Worm (Caenorhabditis elegans) whole organism, dauer: Measurements from ENCODE around the gene enri-2.

ENCODE experiments used
- unc-62 ChIP-seq: sonication (generic microtip); optimal IDR thresholded peaks from 2 replicates; lab custom pipeline; 2017; ENCODE audit warnings: missing biosample characterization, missing genetic modification reagents, missing genetic modification characterization

enri-2 gene

DNA sequence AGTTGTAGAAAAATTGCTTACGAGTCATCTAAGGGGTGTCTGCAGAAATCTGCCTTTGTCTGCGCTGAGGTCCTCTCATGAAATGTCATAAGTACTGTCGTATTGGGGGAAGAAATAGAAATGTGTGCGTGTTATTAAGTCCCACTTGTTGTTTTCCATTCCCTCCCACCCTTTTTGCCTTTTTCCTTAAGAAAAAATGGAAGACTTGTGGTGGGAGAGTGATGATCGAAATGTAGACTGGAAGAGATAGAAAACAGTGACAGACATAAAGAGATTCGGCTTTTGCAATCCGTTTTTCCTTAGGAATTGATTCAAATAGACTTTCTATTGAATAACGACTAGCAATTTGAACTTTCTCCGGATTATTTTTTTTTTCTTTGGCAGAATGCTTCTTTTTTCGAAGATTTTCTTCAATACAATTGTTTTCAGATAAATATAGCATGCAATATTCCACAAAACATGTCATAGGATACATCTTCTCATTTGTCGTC, 4.1 kb downstream of the enri-2 start, which contains the start of gene ram-5:
Gene ram-5 (plus strand): TSS at position 441 of the 491 bp plus-strand sequence.
- no peak for TF ChIP-seq unc-62 (GFP tag; lab: Kevin White, UChicago)

DNA sequence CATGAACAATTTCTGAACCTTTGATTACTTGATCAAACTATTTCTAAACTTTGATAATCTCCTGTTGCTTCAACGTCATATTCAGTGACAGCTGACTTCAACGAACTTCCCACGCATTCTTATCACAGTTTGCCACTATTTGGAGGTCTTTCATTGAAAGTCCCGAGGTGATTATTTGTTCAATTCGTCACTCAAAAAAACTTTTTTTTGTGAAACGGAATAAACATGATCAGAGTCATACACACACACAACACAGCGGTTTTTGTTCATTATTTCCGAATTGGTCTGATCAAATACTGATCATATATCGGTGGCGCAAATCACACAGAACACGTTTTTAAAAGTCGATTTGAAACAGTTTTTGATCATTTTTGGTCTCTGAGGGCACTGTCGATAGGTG, 10.8 kb downstream of the enri-2 start:
- no peak for TF ChIP-seq unc-62 (GFP tag; lab: Kevin White, UChicago)

DNA sequence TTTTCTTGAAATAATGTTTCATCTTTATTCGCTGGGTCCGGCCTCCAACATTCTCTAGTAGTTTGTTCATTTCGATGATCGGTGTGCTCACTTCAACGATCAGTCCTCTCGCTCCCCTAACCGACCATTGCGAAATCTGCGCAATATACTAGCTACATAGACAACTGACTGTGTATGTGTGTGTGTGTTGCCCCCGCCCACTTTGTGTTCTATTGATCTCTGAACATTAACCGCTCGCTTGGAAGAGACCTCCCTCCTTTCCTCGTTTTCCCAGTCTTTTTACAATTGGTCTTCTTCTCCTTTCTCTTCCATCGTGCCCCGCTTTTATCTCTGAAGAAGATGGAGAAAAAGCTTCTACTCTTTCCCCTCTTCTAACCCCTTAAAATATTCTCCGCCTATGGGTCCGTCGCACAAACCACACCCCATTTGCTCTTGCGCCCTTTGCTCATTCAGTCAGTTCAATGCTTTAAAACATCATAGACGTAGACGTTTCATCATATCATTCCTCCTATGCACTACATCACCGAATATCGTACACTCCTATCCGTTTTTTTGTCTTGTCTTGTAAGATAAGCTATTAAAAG, 11.8 kb downstream of the enri-2 start:
- TF ChIP-seq unc-62 (GFP tag; lab: Kevin White, UChicago): no peak

DNA sequence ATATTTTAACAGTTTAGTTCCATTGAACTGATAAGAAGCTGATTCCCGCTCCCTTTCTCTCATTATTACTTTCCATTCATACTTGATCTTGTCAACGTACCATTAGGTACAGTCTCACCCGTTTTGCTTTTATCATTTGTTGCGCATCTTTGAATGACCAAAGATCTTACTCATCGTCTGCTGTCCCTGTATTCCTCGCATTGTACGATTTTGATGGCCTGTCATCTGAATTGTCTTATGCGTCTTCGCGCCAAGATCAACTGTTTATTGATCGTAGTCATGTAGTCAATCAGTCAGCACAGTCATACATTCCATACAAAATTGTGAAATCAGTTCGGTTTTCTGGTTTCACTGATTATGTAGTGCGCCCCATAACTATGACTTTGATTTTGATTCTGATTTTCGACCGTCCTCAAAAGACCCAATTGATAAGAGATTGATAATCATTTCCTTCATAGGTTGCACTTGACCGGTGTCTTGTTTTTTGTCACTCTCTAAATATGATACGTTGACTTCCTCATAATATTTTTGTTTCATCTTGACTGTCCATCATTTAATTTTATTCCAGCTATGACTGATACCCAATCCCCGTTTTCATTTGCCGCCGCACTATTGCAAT, 12.4 kb downstream of the enri-2 start, which contains the start of gene nhr-3:
Gene nhr-3 (plus strand): TSS at position 569 of the 619 bp plus-strand sequence.
- TF ChIP-seq unc-62 (GFP tag; lab: Kevin White, UChicago): no peak

DNA sequence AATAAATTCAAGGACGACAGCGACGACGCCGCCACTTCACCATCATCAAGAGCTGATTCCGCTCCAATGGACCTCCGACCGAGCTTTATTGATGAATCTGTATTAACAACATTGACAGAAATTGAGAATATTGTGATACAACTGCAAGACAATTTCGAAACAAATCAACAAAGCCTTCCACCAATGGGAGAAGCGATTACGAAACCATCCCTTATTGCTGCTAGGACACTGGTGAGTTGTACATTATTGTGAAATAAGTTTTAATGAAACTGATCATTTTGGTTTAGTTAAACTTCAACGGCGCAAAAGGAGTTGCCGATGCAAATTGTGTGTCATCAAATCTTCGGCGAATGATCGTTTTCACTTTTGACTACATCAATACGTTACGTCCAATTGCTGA, 13.4 kb downstream of the enri-2 start:
- TF ChIP-seq unc-62 (GFP tag; lab: Kevin White, UChicago): no peak

DNA sequence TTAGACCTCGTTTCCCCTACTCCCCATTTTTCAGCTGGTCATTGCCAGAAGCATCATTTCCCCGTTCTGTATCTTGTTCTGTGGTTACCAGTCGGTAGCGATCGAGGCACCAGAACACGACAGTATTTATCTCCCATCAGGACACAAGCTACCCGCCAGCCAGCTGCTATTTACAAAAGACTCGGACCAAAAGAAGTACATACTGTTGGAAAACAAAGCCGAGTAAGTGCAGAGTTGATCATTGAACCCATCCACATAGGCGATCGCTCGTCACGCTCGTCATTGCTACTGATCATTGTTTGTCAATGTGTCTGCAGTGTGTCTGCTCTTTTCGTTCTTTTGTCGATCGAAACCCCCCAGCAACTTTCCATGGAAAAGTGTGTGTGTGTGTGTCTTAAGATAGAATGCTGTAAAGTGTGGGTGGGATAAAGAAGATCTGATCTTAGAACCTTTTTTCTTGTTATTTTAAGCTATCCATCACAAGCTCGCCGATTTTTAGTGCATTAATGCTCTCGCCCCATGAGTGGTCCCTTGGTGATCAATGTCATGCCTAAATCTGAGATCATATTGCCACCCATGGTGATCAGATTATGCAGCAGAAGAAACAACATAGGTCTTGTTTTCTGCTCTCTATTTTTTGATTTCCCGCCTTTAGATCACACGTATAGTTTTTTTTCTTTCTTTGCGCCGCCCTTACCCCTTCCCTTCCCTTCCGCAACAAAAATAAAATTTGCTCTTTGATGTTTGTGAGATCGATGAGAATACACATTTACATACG, 14.1 kb downstream of the enri-2 start:
- no peak for TF ChIP-seq unc-62 (GFP tag; lab: Kevin White, UChicago)

DNA sequence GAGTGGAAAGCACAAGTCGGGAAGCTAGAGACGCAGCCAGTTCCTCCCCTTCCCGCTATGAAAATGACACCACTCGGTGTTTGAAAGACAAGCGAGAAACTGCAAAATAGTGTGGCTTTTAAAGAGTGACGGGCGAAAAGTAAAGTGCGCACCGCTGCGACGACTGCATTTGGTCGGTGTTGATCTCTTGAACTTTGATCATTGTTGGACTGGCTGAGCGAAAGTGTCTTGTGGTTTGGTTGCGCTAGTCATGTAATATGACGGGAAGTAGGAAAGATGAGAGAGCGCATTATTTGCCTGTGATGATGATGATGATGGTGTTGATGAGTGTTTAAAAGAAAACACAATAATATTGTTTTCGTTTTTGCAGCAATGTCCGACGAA, 14.6 kb downstream of the enri-2 start:
- TF ChIP-seq unc-62 (GFP tag; lab: Kevin White, UChicago): peak; percentile 47

DNA sequence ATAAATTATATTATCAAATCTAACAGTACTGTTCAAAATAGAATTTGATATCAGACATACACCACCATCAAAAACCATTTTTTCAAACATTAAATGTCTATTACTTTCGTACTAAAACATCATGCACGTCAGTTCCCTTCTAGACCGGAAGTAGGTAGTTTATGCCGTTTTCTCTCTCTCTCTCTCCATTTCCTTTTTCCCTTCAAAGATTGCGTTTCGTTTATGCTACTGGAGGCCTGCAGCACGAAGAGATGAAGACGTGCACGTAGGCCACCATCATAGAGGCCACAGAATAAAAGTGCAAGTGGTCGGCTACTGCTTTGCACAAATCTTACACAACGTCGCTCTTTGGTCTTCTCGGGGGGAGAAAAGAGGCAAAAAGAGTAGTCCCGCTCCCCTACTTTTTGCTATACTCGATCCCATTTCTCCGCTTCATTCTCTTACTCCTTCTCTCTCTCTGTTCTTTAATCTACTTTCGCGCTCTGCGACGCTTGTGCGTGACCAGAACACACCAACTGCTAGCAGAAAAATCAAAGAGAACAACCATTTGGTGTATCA, 15.9 kb downstream of the enri-2 start:
- TF ChIP-seq unc-62 (GFP tag; lab: Kevin White, UChicago): no peak

DNA sequence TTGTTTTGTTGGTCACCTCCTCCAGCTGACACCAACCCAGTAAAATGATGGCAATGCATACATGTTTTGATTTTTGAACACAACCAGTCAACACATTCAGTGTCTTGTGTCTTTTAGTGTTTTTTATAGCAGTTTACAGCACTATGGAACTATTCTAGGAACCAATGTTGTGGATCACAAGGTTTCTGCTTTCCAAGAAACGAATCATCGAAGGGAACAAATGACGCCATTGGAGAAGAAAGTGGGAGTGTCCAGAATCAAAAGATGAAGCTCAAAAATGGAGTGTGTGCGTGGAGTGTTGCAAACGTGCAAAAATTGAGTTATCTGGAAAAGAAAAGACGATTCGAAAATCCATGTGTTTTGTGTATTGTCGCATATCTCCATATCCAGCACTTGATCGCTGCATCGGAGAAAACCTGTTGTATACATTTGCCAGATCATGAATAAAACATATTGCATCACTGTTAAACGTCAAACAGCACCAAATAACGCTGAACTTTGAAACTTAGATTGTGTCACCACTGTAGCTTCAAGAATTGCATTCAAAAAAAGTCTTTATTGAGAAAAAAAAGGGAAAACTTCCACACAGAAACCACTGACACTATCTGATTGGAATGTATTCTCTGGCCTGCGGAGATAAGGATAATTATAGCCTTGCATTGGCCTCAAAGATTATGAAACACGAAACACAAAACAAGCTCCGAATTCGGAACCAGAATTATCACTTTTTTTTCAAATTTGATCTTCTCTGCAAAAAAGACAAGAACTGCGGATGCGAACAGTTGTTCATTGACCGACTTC, 16.8 kb downstream of the enri-2 start:
- no peak for TF ChIP-seq unc-62 (GFP tag; lab: Kevin White, UChicago)

DNA sequence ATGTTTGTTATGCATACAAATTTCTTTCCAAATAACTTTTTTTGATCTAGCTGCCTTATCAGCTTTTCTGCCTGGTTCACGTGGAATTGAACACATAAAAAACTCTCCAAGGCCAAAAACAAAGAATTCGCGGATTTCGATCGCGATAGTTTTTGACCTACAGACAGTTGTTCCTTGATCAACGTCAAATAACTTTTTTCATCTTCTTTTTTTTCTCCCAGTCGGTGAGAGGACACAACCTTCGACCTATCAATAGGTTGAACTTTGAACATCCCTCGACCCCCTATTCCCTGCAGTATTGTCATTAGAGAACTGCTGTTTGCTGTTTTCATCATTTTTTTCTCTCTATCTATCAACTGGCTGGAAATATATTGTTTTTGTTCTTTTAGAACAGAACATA, 18.2 kb downstream of the enri-2 start:
- TF ChIP-seq unc-62 (GFP tag; lab: Kevin White, UChicago): no peak

DNA sequence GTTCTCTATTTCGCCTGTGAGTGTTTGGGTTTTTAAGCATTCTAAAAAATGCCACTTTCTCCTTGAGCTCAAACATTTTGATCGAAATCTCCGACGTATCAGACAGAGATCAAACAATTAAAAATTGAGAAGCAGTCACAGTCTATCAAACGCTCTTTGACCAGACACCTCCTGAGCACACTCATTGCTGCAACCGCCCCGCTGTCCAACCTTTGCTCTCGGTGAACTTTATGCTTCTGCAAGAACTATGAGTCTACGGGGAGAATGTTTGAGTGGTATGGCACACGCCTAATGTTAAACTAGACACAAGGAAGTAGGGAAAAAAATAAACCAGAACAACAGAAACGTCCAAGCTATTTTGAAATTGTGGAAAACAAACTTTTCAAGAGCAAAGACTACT, 19.6 kb downstream of the enri-2 start:
- no peak for TF ChIP-seq unc-62 (GFP tag; lab: Kevin White, UChicago)

DNA sequence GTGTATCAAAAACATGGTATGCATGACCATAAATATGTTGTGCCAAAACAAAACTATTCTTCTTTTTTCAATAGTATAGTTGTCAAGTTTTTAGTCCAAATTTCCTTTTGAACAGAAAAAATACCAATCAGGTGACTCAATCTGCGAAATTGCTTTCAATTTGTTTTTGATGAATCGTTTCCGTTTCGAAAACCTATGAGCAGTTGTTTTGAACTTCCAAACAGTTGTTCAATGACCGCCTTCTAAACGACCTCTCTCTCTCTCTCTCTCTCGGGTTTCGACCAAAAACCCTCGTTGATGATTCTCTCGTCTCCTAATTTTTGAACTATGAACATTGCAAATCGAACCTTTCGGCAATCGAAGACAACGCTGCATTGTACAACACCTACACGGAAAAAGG, 20.4 kb downstream of the enri-2 start:
- no peak for TF ChIP-seq unc-62 (GFP tag; lab: Kevin White, UChicago)

DNA sequence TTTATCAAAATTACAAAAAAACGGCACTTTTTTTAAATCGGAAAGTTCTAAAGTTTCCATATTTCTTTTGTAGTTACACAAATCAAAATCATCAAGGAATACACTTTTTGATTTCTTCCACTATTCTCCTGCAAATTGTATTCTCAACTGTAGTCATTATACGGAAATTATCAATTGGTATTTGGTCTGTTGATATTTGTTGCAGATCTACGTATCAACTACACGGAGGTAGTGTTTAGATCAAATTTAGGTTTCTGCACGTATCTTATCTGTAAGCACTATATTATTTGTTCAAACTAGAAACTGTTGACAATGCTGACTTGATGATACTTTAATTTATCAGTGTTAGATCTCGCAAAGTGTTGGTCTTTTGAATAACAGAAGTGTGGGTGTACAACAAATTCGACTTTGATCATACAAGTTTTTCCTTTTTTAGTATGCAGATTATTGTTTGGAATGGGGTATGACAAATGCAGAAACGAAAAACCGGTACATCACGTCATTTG, 22.7 kb downstream of the enri-2 start:
- TF ChIP-seq unc-62 (GFP tag; lab: Kevin White, UChicago): no peak

DNA sequence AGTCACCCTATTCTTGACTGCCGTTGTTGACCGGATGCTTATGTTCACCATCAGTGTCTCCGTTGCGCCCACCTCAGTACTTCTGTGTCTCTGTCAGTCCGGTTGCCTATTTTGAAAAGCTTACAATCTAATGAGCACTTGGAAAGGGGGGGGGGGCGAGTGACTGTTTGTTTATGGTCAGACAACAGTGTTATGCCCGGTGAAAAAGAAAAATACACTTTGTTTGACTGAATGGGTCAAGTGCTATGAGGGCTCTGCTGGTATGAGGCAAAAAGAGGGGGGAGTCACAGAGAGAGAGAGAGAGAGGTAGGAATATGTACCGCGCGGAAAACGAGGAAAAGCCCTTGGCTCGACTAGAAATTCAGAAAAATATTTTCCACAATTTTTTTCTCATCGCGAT, 25.6 kb downstream of the enri-2 start:
- no peak for TF ChIP-seq unc-62 (GFP tag; lab: Kevin White, UChicago)

DNA sequence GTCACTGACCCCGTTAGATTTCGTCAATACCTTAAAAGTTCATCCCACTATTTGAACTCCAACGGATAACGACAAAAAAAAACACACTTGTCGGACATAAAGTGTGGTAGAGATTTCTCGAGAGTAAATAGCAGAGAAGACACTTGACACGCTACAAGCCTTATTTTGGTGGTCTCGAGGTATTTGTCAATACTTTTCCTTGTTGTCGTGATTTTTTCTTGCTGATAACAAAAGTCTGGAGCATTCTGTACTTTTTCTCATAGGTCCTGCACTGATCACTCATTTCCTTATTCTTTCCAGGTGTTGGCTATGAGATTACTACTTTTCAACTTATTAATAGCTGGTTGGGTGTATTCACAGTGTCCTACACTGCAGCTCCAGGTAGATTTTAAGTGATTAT, 26.8 kb downstream of the enri-2 start, which contains the start of gene lron-1:
Gene lron-1 (plus strand): TSS at position 301 of the 400 bp plus-strand sequence.
- TF ChIP-seq unc-62 (GFP tag; lab: Kevin White, UChicago): no peak
